Worm (Caenorhabditis elegans) whole organism, late embryonic: ENCODE results near the gene dhhc-4.

Experiments
- C38D4.7 ChIP-seq: fragments of 200-800 bp; sonication (Bioruptor generic); optimal IDR thresholded peaks from 2 replicates; lab custom pipeline; 2018; ENCODE audit warnings: mild to moderate bottlenecking, missing genetic modification characterization, moderate library complexity, missing compliant biosample characterization
- F13H6.1 ChIP-seq: sonication (generic microtip); optimal IDR thresholded peaks from 2 replicates; lab custom pipeline; 2016; ENCODE audit warnings: missing genetic modification characterization, missing compliant biosample characterization
- T23F11.4 ChIP-seq: fragments of 200-800 bp; sonication (Bioruptor generic); optimal IDR thresholded peaks from 2 replicates; lab custom pipeline; 2018; ENCODE audit warnings: mild to moderate bottlenecking, missing genetic modification characterization, missing compliant biosample characterization
- Y22D7AL.16 ChIP-seq: sonication (generic microtip); optimal IDR thresholded peaks from 2 replicates; lab custom pipeline; 2016; ENCODE audit warnings: missing genetic modification characterization, missing compliant biosample characterization
- ama-1 ChIP-seq: fragments of 150-350 bp; optimal IDR thresholded peaks from 2 replicates; lab custom pipeline; 2014
- ceh-14 ChIP-seq: sonication (generic microtip); optimal IDR thresholded peaks from 2 replicates; lab custom pipeline; 2016; ENCODE audit warnings: missing genotype, missing genetic modification characterization, missing compliant biosample characterization
- ceh-18 ChIP-seq: sonication (generic microtip); optimal IDR thresholded peaks from 2 replicates; lab custom pipeline; 2016; ENCODE audit warnings: missing genetic modification characterization, missing compliant biosample characterization
- ceh-2 ChIP-seq: sonication (generic microtip); optimal IDR thresholded peaks from 2 replicates; lab custom pipeline; 2016; ENCODE audit warnings: missing genotype, missing genetic modification characterization, missing compliant biosample characterization
- ceh-22 ChIP-seq: sonication (generic microtip); optimal IDR thresholded peaks from 2 replicates; lab custom pipeline; 2017; ENCODE audit warnings: missing biosample characterization, missing genetic modification characterization
- ceh-24 ChIP-seq: sonication (generic microtip); optimal IDR thresholded peaks from 2 replicates; lab custom pipeline; 2016; ENCODE audit warnings: mild to moderate bottlenecking, missing genetic modification characterization, missing compliant biosample characterization
- ceh-31 ChIP-seq: sonication (generic microtip); optimal IDR thresholded peaks from 2 replicates; lab custom pipeline; 2016; ENCODE audit warnings: missing genetic modification characterization, missing compliant biosample characterization
- ceh-34 ChIP-seq: sonication (generic microtip); optimal IDR thresholded peaks from 2 replicates; lab custom pipeline; 2016; ENCODE audit warnings: mild to moderate bottlenecking, missing genetic modification characterization, missing compliant biosample characterization
- ceh-45 ChIP-seq: fragments of 200-800 bp; sonication (Bioruptor generic); IDR thresholded peaks from 2 replicates; pipeline ENCODE4 v1.3.6; 2022; ENCODE audit warnings: missing genetic modification reagents, missing genetic modification characterization, missing compliant biosample characterization
- ceh-48 ChIP-seq: sonication (generic microtip); optimal IDR thresholded peaks from 2 replicates; lab custom pipeline; 2016; ENCODE audit warnings: missing genetic modification characterization, inconsistent platforms, missing compliant biosample characterization
- ceh-9 ChIP-seq: sonication (generic microtip); optimal IDR thresholded peaks from 2 replicates; lab custom pipeline; 2016; ENCODE audit warnings: mild to moderate bottlenecking, missing genetic modification characterization, inconsistent platforms, missing compliant biosample characterization
- che-1 ChIP-seq: sonication (generic microtip); optimal IDR thresholded peaks from 2 replicates; lab custom pipeline; 2016; ENCODE audit warnings: mild to moderate bottlenecking, missing genetic modification characterization, missing compliant biosample characterization
- dve-1 ChIP-seq: sonication (generic microtip); optimal IDR thresholded peaks from 2 replicates; lab custom pipeline; 2017; ENCODE audit warnings: antibody characterized with exemption, mild to moderate bottlenecking, missing genetic modification characterization, missing compliant biosample characterization
- elt-2 ChIP-seq: sonication (generic microtip); optimal IDR thresholded peaks from 2 replicates; lab custom pipeline; 2016; ENCODE audit warnings: missing genetic modification reagents, missing genetic modification characterization, missing compliant biosample characterization
- eyg-1 ChIP-seq: sonication (generic microtip); optimal IDR thresholded peaks from 2 replicates; lab custom pipeline; 2016; ENCODE audit warnings: missing genotype, missing genetic modification characterization, missing compliant biosample characterization
- gmeb-2 ChIP-seq: sonication (generic microtip); optimal IDR thresholded peaks from 2 replicates; lab custom pipeline; 2016; ENCODE audit warnings: missing genetic modification characterization, inconsistent platforms, missing compliant biosample characterization
- hlh-13 ChIP-seq: fragments of 200-800 bp; sonication (Bioruptor generic); optimal IDR thresholded peaks from 2 replicates; lab custom pipeline; 2018; ENCODE audit warnings: mild to moderate bottlenecking, missing genetic modification characterization, missing compliant biosample characterization
- hlh-8 ChIP-seq: sonication (generic microtip); optimal IDR thresholded peaks from 2 replicates; lab custom pipeline; 2016; ENCODE audit warnings: missing genotype, missing genetic modification characterization, missing compliant biosample characterization
- lim-6 ChIP-seq: sonication (generic microtip); optimal IDR thresholded peaks from 2 replicates; lab custom pipeline; 2016; ENCODE audit warnings: missing genetic modification characterization, missing compliant biosample characterization
- lin-11 ChIP-seq: fragments of 200-800 bp; sonication (Bioruptor generic); optimal IDR thresholded peaks from 2 replicates; lab custom pipeline; 2018; ENCODE audit warnings: mild to moderate bottlenecking, missing genetic modification characterization, missing compliant biosample characterization
- mec-3 ChIP-seq: sonication (generic microtip); optimal IDR thresholded peaks from 2 replicates; lab custom pipeline; 2016; ENCODE audit warnings: borderline replicate concordance, missing genetic modification characterization, missing compliant biosample characterization
- nfya-1 ChIP-seq: sonication (generic microtip); optimal IDR thresholded peaks from 2 replicates; lab custom pipeline; 2017; ENCODE audit warnings: missing genetic modification characterization, mild to moderate bottlenecking, missing compliant biosample characterization, antibody characterized with exemption, moderate library complexity
- odd-2 ChIP-seq: sonication (generic microtip); optimal IDR thresholded peaks from 2 replicates; lab custom pipeline; 2017; ENCODE audit warnings: antibody characterized with exemption, mild to moderate bottlenecking, missing genetic modification characterization, missing compliant biosample characterization
- pag-3 ChIP-seq: sonication (generic microtip); optimal IDR thresholded peaks from 2 replicates; lab custom pipeline; 2016; ENCODE audit warnings: missing compliant biosample characterization, missing genetic modification characterization, borderline replicate concordance
- pat-9 ChIP-seq: fragments of 200-800 bp; sonication (Bioruptor generic); optimal IDR thresholded peaks from 2 replicates; lab custom pipeline; 2018; ENCODE audit warnings: mild to moderate bottlenecking, missing genetic modification characterization, moderate library complexity, missing compliant biosample characterization
- pha-2 ChIP-seq: sonication (generic microtip); optimal IDR thresholded peaks from 2 replicates; lab custom pipeline; 2017; ENCODE audit warnings: mild to moderate bottlenecking, missing genetic modification characterization, missing compliant biosample characterization
- pha-4 ChIP-seq: fragments of 150-350 bp; optimal IDR thresholded peaks from 2 replicates; lab custom pipeline; 2018; ENCODE audit warnings: missing biosample characterization, missing genetic modification reagents, missing genetic modification characterization
- pqm-1 ChIP-seq: sonication (generic microtip); optimal IDR thresholded peaks from 2 replicates; lab custom pipeline; 2016; ENCODE audit warnings: missing genetic modification characterization, missing compliant biosample characterization
- pros-1 ChIP-seq: fragments of 150-350 bp; optimal IDR thresholded peaks from 2 replicates; lab custom pipeline; 2014; ENCODE audit warnings: missing biosample characterization, missing genetic modification reagents, missing genetic modification characterization
- ref-2 ChIP-seq: sonication (generic microtip); optimal IDR thresholded peaks from 2 replicates; lab custom pipeline; 2016; ENCODE audit warnings: missing genetic modification characterization, missing compliant biosample characterization
- rnt-1 ChIP-seq: sonication (generic microtip); optimal IDR thresholded peaks from 2 replicates; lab custom pipeline; 2016; ENCODE audit warnings: missing genetic modification characterization, missing compliant biosample characterization
- sdc-2 ChIP-seq: sonication (generic microtip); optimal IDR thresholded peaks from 2 replicates; lab custom pipeline; 2016; ENCODE audit warnings: missing genotype, missing genetic modification characterization, missing compliant biosample characterization
- tbx-2 ChIP-seq: sonication (generic microtip); optimal IDR thresholded peaks from 2 replicates; lab custom pipeline; 2016; ENCODE audit warnings: missing genetic modification characterization, missing compliant biosample characterization
- tbx-7 ChIP-seq: sonication (generic microtip); optimal IDR thresholded peaks from 2 replicates; lab custom pipeline; 2016; ENCODE audit warnings: missing genotype, missing genetic modification characterization, missing compliant biosample characterization
- unc-3 ChIP-seq, 2 experiments: fragments of 200-800 bp in 1 of 2; sonication (Bioruptor generic) in 1 of 2; sonication (generic microtip) in 1 of 2; conservative IDR thresholded peaks in 1 of 2; optimal IDR thresholded peaks in 1 of 2; 2 replicates each; pipeline versions ENCODE4 v1.3.6 to Lab custom; 2016 to 2022; ENCODE audit warnings: missing compliant biosample characterization in 2 of 2, missing genetic modification characterization in 2 of 2, missing genetic modification reagents in 1 of 2
- unc-42 ChIP-seq: sonication (generic microtip); optimal IDR thresholded peaks from 2 replicates; lab custom pipeline; 2016; ENCODE audit warnings: missing genotype, missing genetic modification characterization, missing compliant biosample characterization
- unc-55 ChIP-seq: sonication (generic microtip); optimal IDR thresholded peaks from 2 replicates; lab custom pipeline; 2017; ENCODE audit warnings: missing biosample characterization, missing genetic modification reagents, missing genetic modification characterization
- unc-86 ChIP-seq: sonication (generic microtip); optimal IDR thresholded peaks from 2 replicates; lab custom pipeline; 2016; ENCODE audit warnings: missing genetic modification characterization, missing compliant biosample characterization

Gene dhhc-4

ce11 chrIII:9867780-9868503, at the start of gene dhhc-4 (continued):
- no peak for TF ChIP-seq ceh-18
- peak; percentile 11 for TF ChIP-seq pha-2 (tag; lab: Kevin White, UChicago)
- TF ChIP-seq hlh-13: no peak
- TF ChIP-seq ceh-48 (tag; lab: Kevin White, UChicago): no peak
- no peak for TF ChIP-seq F13H6.1 (tag; lab: Kevin White, UChicago)
- no peak for TF ChIP-seq pat-9 (tag; lab: Kevin White, UChicago)
- TF ChIP-seq pqm-1 (tag; lab: Kevin White, UChicago): no peak
- no peak for TF ChIP-seq T23F11.4 (GFP tag; lab: Kevin White, UChicago)
- TF ChIP-seq hlh-8: peak; percentile 81
- no peak for TF ChIP-seq ceh-45 (GFP tag; lab: Robert Waterston, UW)
- TF ChIP-seq ceh-34 (tag; lab: Kevin White, UChicago): peak; percentile 19
- TF ChIP-seq C38D4.7 (GFP tag; lab: Kevin White, UChicago): no peak

ce11 chrIII:9913722-9914121, 46.1 kb upstream of the dhhc-4 start, which contains the start of gene cbp-3:
Gene cbp-3 (plus strand): TSS chrIII:9913993.
- TF ChIP-seq unc-3 (GFP tag; conservative IDR thresholded peaks at IDR 0.05; lab: Robert Waterston, UW) (no peak), unc-3 (tag; optimal IDR thresholded peaks at IDR 0.05; lab: Kevin White, UChicago) (no peak), elt-2 (peak; percentile 28), Y22D7AL.16 (no peak), dve-1 (tag; lab: Kevin White, UChicago) (no peak), lin-11 (no peak)

DNA sequence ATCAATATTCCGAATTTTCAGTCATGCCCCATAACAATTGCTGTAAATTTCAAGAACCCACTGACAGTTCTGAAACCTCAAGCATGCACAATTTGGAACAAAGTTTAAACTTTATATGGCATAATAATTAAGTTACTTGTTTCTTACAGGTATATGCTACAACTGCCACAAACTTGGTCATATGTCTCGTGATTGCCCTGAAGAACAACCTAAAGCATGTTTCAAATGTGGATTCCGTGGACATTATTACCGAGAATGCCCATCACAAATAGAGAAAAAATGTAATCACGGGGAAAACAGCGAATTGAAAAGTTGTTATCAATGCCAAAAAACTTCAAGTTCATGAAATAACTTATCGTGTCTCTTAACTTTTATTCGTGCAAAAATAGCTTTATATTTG, 45.4 kb upstream of the dhhc-4 start:
- TF ChIP-seq ceh-34 (tag; lab: Kevin White, UChicago): no peak
- TF ChIP-seq lim-6 (tag; lab: Kevin White, UChicago): no peak
- TF ChIP-seq pat-9 (tag; lab: Kevin White, UChicago): no peak
- no peak for TF ChIP-seq sdc-2 (tag; lab: Kevin White, UChicago)
- TF ChIP-seq mec-3 (tag; lab: Kevin White, UChicago): no peak
- TF ChIP-seq unc-42: no peak
- TF ChIP-seq unc-3 (GFP tag; conservative IDR thresholded peaks at IDR 0.05; lab: Robert Waterston, UW): no peak
- TF ChIP-seq unc-3 (tag; optimal IDR thresholded peaks at IDR 0.05; lab: Kevin White, UChicago): no peak
- TF ChIP-seq tbx-2 (tag; lab: Kevin White, UChicago): no peak
- no peak for TF ChIP-seq unc-86 (tag; lab: Kevin White, UChicago)
- no peak for TF ChIP-seq pha-2 (tag; lab: Kevin White, UChicago)
- TF ChIP-seq rnt-1 (tag; lab: Kevin White, UChicago): no peak
- no peak for TF ChIP-seq pag-3 (tag; lab: Kevin White, UChicago)
- TF ChIP-seq nfya-1: no peak
- TF ChIP-seq ceh-22: no peak
- TF ChIP-seq pha-4 (tag; lab: Kevin White, UChicago): no peak
- no peak for TF ChIP-seq ref-2 (tag; lab: Kevin White, UChicago)
- TF ChIP-seq che-1 (tag; lab: Kevin White, UChicago): no peak
- no peak for TF ChIP-seq unc-55 (GFP tag; lab: Kevin White, UChicago)

- TF ChIP-seq gmeb-2 (tag; lab: Kevin White, UChicago) (no peak), eyg-1 (tag; lab: Kevin White, UChicago) (no peak), ceh-14 (no peak), ceh-34 (tag; lab: Kevin White, UChicago) (no peak), pros-1 (no peak), sdc-2 (tag; lab: Kevin White, UChicago) (no peak), tbx-7 (no peak), pha-2 (tag; lab: Kevin White, UChicago) (no peak), ceh-2 (tag; lab: Kevin White, UChicago) (no peak), lim-6 (tag; lab: Kevin White, UChicago) (no peak), C38D4.7 (GFP tag; lab: Kevin White, UChicago) (no peak), unc-3 (GFP tag; conservative IDR thresholded peaks at IDR 0.05; lab: Robert Waterston, UW) (no peak), unc-3 (tag; optimal IDR thresholded peaks at IDR 0.05; lab: Kevin White, UChicago) (no peak), ceh-45 (GFP tag; lab: Robert Waterston, UW) (no peak), ceh-31 (tag; lab: Kevin White, UChicago) (no peak), ceh-48 (tag; lab: Kevin White, UChicago) (no peak), ceh-9 (tag; lab: Kevin White, UChicago) (no peak), ama-1 (lab: Kevin White, UChicago) (no peak), ceh-22 (no peak), odd-2 (tag; lab: Kevin White, UChicago) (no peak), ceh-24 (tag; lab: Kevin White, UChicago) (no peak)
Measured at ce11 chrIII:9912501-9912900, 44.9 kb upstream of the dhhc-4 start.
